Fruit fly (Drosophila melanogaster) whole organism, embryonic: ENCODE measurements around the gene NimC1.

Experiments
- Abd-B ChIP-seq: fragments of 200-800 bp; sonication (Bioruptor generic); optimal IDR thresholded peaks from 2 replicates; lab custom pipeline; 2018; ENCODE audit warnings: missing biosample characterization, mild to moderate bottlenecking, missing genetic modification characterization, moderate library complexity
- Atf-2 ChIP-seq: fragments of 200-800 bp; sonication (Bioruptor generic); optimal IDR thresholded peaks from 2 replicates; lab custom pipeline; 2016; ENCODE audit warnings: missing biosample characterization, missing genetic modification characterization
- BEAF-32 ChIP-seq: fragments of 200-800 bp; sonication (Bioruptor generic); optimal IDR thresholded peaks from 3 replicates; lab custom pipeline; 2017; ENCODE audit warnings: missing biosample characterization, missing genetic modification characterization, mild to moderate bottlenecking, moderate library complexity, missing genetic modification reagents
- CG10147 ChIP-seq: fragments of 200-800 bp; sonication (Bioruptor generic); optimal IDR thresholded peaks from 2 replicates; lab custom pipeline; 2019; ENCODE audit warnings: missing biosample characterization, mild to moderate bottlenecking, missing genetic modification characterization, moderate library complexity
- CG10209 ChIP-seq: fragments of 200-800 bp; sonication (Bioruptor generic); optimal IDR thresholded peaks from 3 replicates; lab custom pipeline; 2017; ENCODE audit warnings: missing biosample characterization, mild to moderate bottlenecking, missing genetic modification characterization, missing genetic modification reagents
- CG11560 ChIP-seq: fragments of 200-800 bp; sonication (Bioruptor generic); IDR thresholded peaks from 3 replicates; pipeline ENCODE4 v1.3.6; 2022; ENCODE audit warnings: missing biosample characterization, missing genetic modification characterization
- CG12071 ChIP-seq: fragments of 200-800 bp; sonication (Bioruptor generic); optimal IDR thresholded peaks from 3 replicates; lab custom pipeline; 2018; ENCODE audit warnings: missing biosample characterization, mild to moderate bottlenecking, missing genetic modification characterization
- CG12155 ChIP-seq: fragments of 200-800 bp; sonication (Bioruptor generic); optimal IDR thresholded peaks from 3 replicates; lab custom pipeline; 2016; ENCODE audit warnings: missing biosample characterization, missing genetic modification characterization
- CG12219 ChIP-seq: fragments of 200-800 bp; sonication (Bioruptor generic); optimal IDR thresholded peaks from 3 replicates; lab custom pipeline; 2018; ENCODE audit warnings: missing biosample characterization, mild to moderate bottlenecking, missing genetic modification characterization
- CG1233 ChIP-seq: fragments of 200-800 bp; sonication (Bioruptor generic); optimal IDR thresholded peaks from 4 replicates; lab custom pipeline; 2018; ENCODE audit warnings: missing biosample characterization, mild to moderate bottlenecking, missing genetic modification characterization
- CG13296 ChIP-seq: fragments of 200-800 bp; sonication (Bioruptor generic); optimal IDR thresholded peaks from 3 replicates; lab custom pipeline; 2018; ENCODE audit warnings: missing biosample characterization, mild to moderate bottlenecking, missing genetic modification characterization
- CG15011 ChIP-seq: fragments of 200-800 bp; sonication (Bioruptor generic); optimal IDR thresholded peaks from 3 replicates; lab custom pipeline; 2018; ENCODE audit warnings: missing biosample characterization, mild to moderate bottlenecking, missing genetic modification characterization
- CG15269 ChIP-seq: fragments of 200-800 bp; sonication (Bioruptor generic); optimal IDR thresholded peaks from 2 replicates; lab custom pipeline; 2018; ENCODE audit warnings: missing biosample characterization, mild to moderate bottlenecking, missing genetic modification characterization, moderate library complexity
- CG17802 ChIP-seq: fragments of 200-800 bp; sonication (Bioruptor generic); optimal IDR thresholded peaks from 2 replicates; lab custom pipeline; 2018; ENCODE audit warnings: missing biosample characterization, mild to moderate bottlenecking, missing genetic modification characterization, moderate library complexity
- CG17912 ChIP-seq: fragments of 200-800 bp; sonication (Bioruptor generic); optimal IDR thresholded peaks from 2 replicates; lab custom pipeline; 2018; ENCODE audit warnings: missing biosample characterization, mild to moderate bottlenecking, missing genetic modification characterization
- CG2120 ChIP-seq: fragments of 200-800 bp; sonication (Bioruptor generic); optimal IDR thresholded peaks from 3 replicates; lab custom pipeline; 2016; ENCODE audit warnings: missing biosample characterization, missing genetic modification characterization
- CG3065 ChIP-seq: fragments of 200-800 bp; sonication (Bioruptor generic); optimal IDR thresholded peaks from 2 replicates; lab custom pipeline; 2016; ENCODE audit warnings: missing biosample characterization, missing genetic modification characterization
- CG33557 ChIP-seq: fragments of 200-800 bp; sonication (Bioruptor generic); optimal IDR thresholded peaks from 2 replicates; lab custom pipeline; 2019; ENCODE audit warnings: missing biosample characterization, mild to moderate bottlenecking, missing genetic modification characterization, moderate library complexity
- CG4820 ChIP-seq: fragments of 200-800 bp; sonication (Bioruptor generic); optimal IDR thresholded peaks from 3 replicates; lab custom pipeline; 2016; ENCODE audit warnings: missing biosample characterization, missing genetic modification characterization
- CG7357 ChIP-seq: fragments of 200-800 bp; sonication (Bioruptor generic); IDR thresholded peaks from 3 replicates; pipeline ENCODE4 v1.3.6; 2022; ENCODE audit warnings: missing biosample characterization, missing genetic modification characterization
- CG7556 ChIP-seq: fragments of 200-800 bp; sonication (Bioruptor generic); optimal IDR thresholded peaks from 2 replicates; lab custom pipeline; 2017; ENCODE audit warnings: missing biosample characterization, mild to moderate bottlenecking, missing genetic modification characterization
- CG7963 ChIP-seq: fragments of 200-800 bp; sonication (Bioruptor generic); IDR thresholded peaks from 3 replicates; pipeline ENCODE4 v1.3.6; 2022; ENCODE audit warnings: missing biosample characterization, missing genetic modification characterization; ENCODE audit not compliant: partially characterized antibody
- CG8478 ChIP-seq: fragments of >200 bp; optimal IDR thresholded peaks from 2 replicates; lab custom pipeline; 2018
- CG8944 ChIP-seq: fragments of 200-800 bp; sonication (Bioruptor generic); optimal IDR thresholded peaks from 3 replicates; lab custom pipeline; 2016; ENCODE audit warnings: missing biosample characterization, missing genetic modification characterization
- CG9727 ChIP-seq: fragments of 200-800 bp; sonication (Bioruptor generic); optimal IDR thresholded peaks from 3 replicates; lab custom pipeline; 2017; ENCODE audit warnings: missing biosample characterization, mild to moderate bottlenecking, missing genetic modification characterization
- Dll ChIP-seq: fragments of 200-800 bp; sonication (Bioruptor generic); IDR thresholded peaks from 4 replicates; pipeline ENCODE4 v1.3.6; 2022; ENCODE audit warnings: missing biosample characterization, missing genetic modification characterization; ENCODE audit not compliant: partially characterized antibody
- HLH3B ChIP-seq: fragments of 200-800 bp; sonication (Bioruptor generic); IDR thresholded peaks from 2 replicates; pipeline ENCODE4 v1.3.6; 2022; ENCODE audit warnings: missing biosample characterization, missing genetic modification characterization
- Nf-YA ChIP-seq: fragments of 200-800 bp; sonication (Bioruptor generic); IDR thresholded peaks from 2 replicates; pipeline ENCODE4 v1.3.6; 2022; ENCODE audit warnings: missing biosample characterization, missing genetic modification characterization
- NfI ChIP-seq: fragments of 200-800 bp; sonication (Bioruptor generic); optimal IDR thresholded peaks from 3 replicates; lab custom pipeline; 2018; ENCODE audit warnings: missing biosample characterization, mild to moderate bottlenecking, missing genetic modification characterization, moderate library complexity
- Oli ChIP-seq: fragments of 200-800 bp; sonication (Bioruptor generic); optimal IDR thresholded peaks from 2 replicates; lab custom pipeline; 2018; ENCODE audit warnings: missing biosample characterization, mild to moderate bottlenecking, missing genetic modification characterization, moderate library complexity
- Six4 ChIP-seq: fragments of 200-800 bp; sonication (Bioruptor generic); optimal IDR thresholded peaks from 2 replicates; lab custom pipeline; 2016; ENCODE audit warnings: missing biosample characterization, missing genetic modification characterization
- abd-A ChIP-seq: fragments of 200-800 bp; sonication (Bioruptor generic); optimal IDR thresholded peaks from 3 replicates; lab custom pipeline; 2019; ENCODE audit warnings: missing biosample characterization, mild to moderate bottlenecking, missing genetic modification characterization, moderate library complexity
- dati ChIP-seq: fragments of 200-800 bp; sonication (Bioruptor generic); IDR thresholded peaks from 2 replicates; pipeline ENCODE4 v1.3.6; 2022; ENCODE audit warnings: missing biosample characterization, missing genetic modification characterization
- esg ChIP-seq: fragments of 200-800 bp; sonication (Bioruptor generic); conservative IDR thresholded peaks from 2 replicates; pipeline ENCODE4 v1.3.6; 2022; ENCODE audit warnings: missing biosample characterization, missing genetic modification characterization
- fd64A ChIP-seq: fragments of 200-800 bp; sonication (Bioruptor generic); optimal IDR thresholded peaks from 3 replicates; lab custom pipeline; 2018; ENCODE audit warnings: missing biosample characterization, mild to moderate bottlenecking, missing genetic modification characterization
- fu2 ChIP-seq: fragments of 200-800 bp; sonication (Bioruptor generic); optimal IDR thresholded peaks from 2 replicates; lab custom pipeline; 2016; ENCODE audit warnings: missing biosample characterization, missing genetic modification characterization
- gce ChIP-seq: fragments of 200-800 bp; sonication (Bioruptor generic); IDR thresholded peaks from 3 replicates; pipeline ENCODE4 v1.3.6; 2022; ENCODE audit warnings: missing biosample characterization, missing genetic modification characterization
- gcm2 ChIP-seq: fragments of 200-800 bp; sonication (Bioruptor generic); optimal IDR thresholded peaks from 2 replicates; lab custom pipeline; 2016; ENCODE audit warnings: missing biosample characterization, missing genetic modification characterization
- kay ChIP-seq: fragments of 200-800 bp; sonication (Bioruptor generic); optimal IDR thresholded peaks from 2 replicates; lab custom pipeline; 2016; ENCODE audit warnings: missing biosample characterization, missing genetic modification characterization
- luna ChIP-seq: fragments of 200-800 bp; sonication (Bioruptor generic); optimal IDR thresholded peaks from 2 replicates; lab custom pipeline; 2016; ENCODE audit warnings: missing biosample characterization, missing genetic modification characterization
- pita ChIP-seq: fragments of 200-800 bp; sonication (Bioruptor generic); optimal IDR thresholded peaks from 2 replicates; lab custom pipeline; 2017; ENCODE audit warnings: missing biosample characterization, mild to moderate bottlenecking, missing genetic modification characterization
- shn ChIP-seq: fragments of 200-800 bp; sonication (Bioruptor generic); optimal IDR thresholded peaks from 3 replicates; lab custom pipeline; 2016; ENCODE audit warnings: missing biosample characterization, missing genetic modification characterization
- sqz ChIP-seq: fragments of 200-800 bp; sonication (Bioruptor generic); optimal IDR thresholded peaks from 3 replicates; lab custom pipeline; 2018; ENCODE audit warnings: missing biosample characterization, mild to moderate bottlenecking, missing genetic modification characterization
- stwl ChIP-seq: fragments of 200-800 bp; sonication (Bioruptor generic); optimal IDR thresholded peaks from 3 replicates; lab custom pipeline; 2018; ENCODE audit warnings: missing biosample characterization, mild to moderate bottlenecking, missing genetic modification characterization, moderate library complexity
- sug ChIP-seq: fragments of 200-800 bp; optimal IDR thresholded peaks from 2 replicates; lab custom pipeline; 2019; ENCODE audit warnings: missing biosample characterization, mild to moderate bottlenecking, missing genetic modification characterization, moderate library complexity
- tin ChIP-seq: fragments of 200-800 bp; sonication (Bioruptor generic); optimal IDR thresholded peaks from 3 replicates; lab custom pipeline; 2016; ENCODE audit warnings: missing biosample characterization, missing genetic modification characterization
- twi ChIP-seq: fragments of 200-800 bp; optimal IDR thresholded peaks from 2 replicates; lab custom pipeline; 2019; ENCODE audit warnings: missing biosample characterization, mild to moderate bottlenecking, missing genetic modification characterization, moderate library complexity
- zf30C ChIP-seq: fragments of 200-800 bp; sonication (Bioruptor generic); optimal IDR thresholded peaks from 3 replicates; lab custom pipeline; 2018; ENCODE audit warnings: missing biosample characterization, mild to moderate bottlenecking, missing genetic modification characterization
- zfh1 ChIP-seq: fragments of 200-800 bp; sonication (Bioruptor generic); IDR thresholded peaks from 3 replicates; pipeline ENCODE4 v1.3.6; 2022; ENCODE audit warnings: missing biosample characterization, missing genetic modification characterization

NimC1 gene

DNA sequence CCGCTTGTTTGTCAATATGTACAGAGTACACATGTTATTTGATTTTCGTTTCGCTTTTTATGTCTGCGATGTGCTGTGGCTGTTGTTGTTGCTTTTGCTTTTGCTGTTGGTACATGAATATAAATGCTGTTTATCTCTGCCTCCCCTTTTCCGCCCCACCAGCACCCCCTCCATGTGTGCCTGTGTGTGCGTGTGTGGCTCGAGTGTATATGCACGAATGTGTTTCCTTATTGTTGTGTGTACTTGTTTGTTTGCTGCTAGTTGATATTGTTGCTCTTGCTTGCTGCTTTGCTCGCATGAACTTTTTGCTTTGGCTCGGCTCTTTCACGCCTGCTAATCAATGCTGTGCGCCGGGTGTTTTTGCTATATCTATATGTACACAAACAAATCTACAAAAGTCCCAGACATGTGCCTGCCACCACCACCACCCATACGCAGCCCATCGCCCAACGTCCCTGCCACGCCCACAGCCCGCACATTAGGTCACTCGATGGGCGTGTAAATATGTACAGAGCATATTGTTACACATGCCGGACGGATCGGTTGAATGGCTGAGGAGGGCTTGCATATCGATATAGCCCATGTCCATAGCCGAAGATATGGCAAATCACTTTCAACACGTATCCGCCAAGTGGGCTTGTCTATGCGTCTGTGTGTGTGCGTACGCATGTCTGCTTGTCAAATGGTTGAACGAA lies 47.6 kb upstream of the NimC1 start (continued):
- TF ChIP-seq zfh1 (GFP tag; lab: Robert Waterston, UW) (peak; percentile 99), Nf-YA (GFP tag; lab: Robert Waterston, UW) (peak; percentile 99), CG10147 (GFP tag; lab: Kevin White, UChicago) (peak; percentile 96), sug (tag; lab: Kevin White, UChicago) (peak; percentile 97), fu2 (GFP tag; lab: Kevin White, UChicago) (peak; percentile 97), gce (GFP tag; lab: Robert Waterston, UW) (peak; percentile 100), CG10209 (GFP tag; lab: Kevin White, UChicago) (peak; percentile 100), stwl (tag; lab: Kevin White, UChicago) (peak; percentile 89), shn (GFP tag; lab: Kevin White, UChicago) (peak; percentile 99), CG13296 (GFP tag; lab: Kevin White, UChicago) (peak; percentile 100), CG17802 (tag; lab: Kevin White, UChicago) (peak; percentile 94), dati (peak; percentile 97), CG12155 (GFP tag; lab: Kevin White, UChicago) (peak; percentile 94), pita (GFP tag; lab: Kevin White, UChicago) (no peak), luna (GFP tag; lab: Kevin White, UChicago) (peak; percentile 97), CG12219 (GFP tag; lab: Kevin White, UChicago) (peak; percentile 99), Atf-2 (peak; percentile 99), CG15269 (tag; lab: Kevin White, UChicago) (peak; percentile 98), CG11560 (tag; lab: Robert Waterston, UW) (peak; percentile 87), kay (GFP tag; lab: Kevin White, UChicago) (peak; percentile 99), abd-A (tag; lab: Kevin White, UChicago) (peak; percentile 99), Dll (GFP tag; lab: Robert Waterston, UW) (no peak), tin (GFP tag; lab: Kevin White, UChicago) (peak; percentile 95), Abd-B (GFP tag; lab: Kevin White, UChicago) (peak; percentile 83), Six4 (GFP tag; lab: Kevin White, UChicago) (peak; percentile 99), CG8478 (no peak), twi (tag; lab: Kevin White, UChicago) (peak; percentile 99), CG7963 (GFP tag; lab: Robert Waterston, UW) (no peak), CG12071 (GFP tag; lab: Kevin White, UChicago) (peak; percentile 100), CG15011 (GFP tag; lab: Kevin White, UChicago) (peak; percentile 100), zf30C (GFP tag; lab: Kevin White, UChicago) (peak; percentile 71), fd64A (peak; percentile 100), CG1233 (peak; percentile 100), CG9727 (GFP tag; lab: Kevin White, UChicago) (peak; percentile 100), CG4820 (GFP tag; lab: Kevin White, UChicago) (peak; percentile 98), Oli (tag; lab: Kevin White, UChicago) (peak; percentile 94), esg (peak; percentile 81), CG7556 (GFP tag; lab: Kevin White, UChicago) (peak; percentile 99), BEAF-32 (peak; percentile 42), CG33557 (peak; percentile 100), NfI (GFP tag; lab: Kevin White, UChicago) (peak; percentile 97), gcm2 (GFP tag; lab: Kevin White, UChicago) (peak; percentile 99), CG8944 (GFP tag; lab: Kevin White, UChicago) (peak; percentile 99), CG17912 (GFP tag; lab: Kevin White, UChicago) (peak; percentile 100), CG2120 (GFP tag; lab: Kevin White, UChicago) (peak; percentile 95), HLH3B (GFP tag; lab: Robert Waterston, UW) (peak; percentile 99), sqz (GFP tag; lab: Kevin White, UChicago) (peak; percentile 100), CG3065 (GFP tag; lab: Kevin White, UChicago) (peak; percentile 99), CG7357 (GFP tag; lab: Robert Waterston, UW) (peak; percentile 90)
